Worm (Caenorhabditis elegans) whole organism, L4 larva: ENCODE data around the gene dna-2.

Source experiments
- T26A8.4 ChIP-seq: fragments of 200-800 bp; sonication (Bioruptor generic); IDR thresholded peaks from 2 replicates; pipeline ENCODE4 v1.3.6; 2022; ENCODE audit warnings: missing genetic modification characterization, missing compliant biosample characterization
- Y75B8A.6 ChIP-seq: fragments of 200-800 bp; sonication (Bioruptor generic); IDR thresholded peaks from 2 replicates; pipeline ENCODE4 v1.3.6; 2022; ENCODE audit warnings: missing genetic modification reagents, missing genetic modification characterization, missing compliant biosample characterization
- ZK546.5 ChIP-seq, 2 experiments: sonication (generic microtip); optimal IDR thresholded peaks; 2 replicates each; lab custom pipeline; 2017; ENCODE audit warnings: missing biosample characterization in 2 of 2, missing genetic modification characterization in 2 of 2
- aha-1 ChIP-seq: fragments of 150-350 bp; peaks from one replicate; lab custom pipeline; 2014; ENCODE audit warnings: missing biosample characterization, missing genetic modification characterization
- aly-2 ChIP-seq: sonication (generic microtip); optimal IDR thresholded peaks from 2 replicates; lab custom pipeline; 2018; ENCODE audit warnings: missing biosample characterization, missing genetic modification characterization
- attf-4 ChIP-seq: sonication (generic microtip); optimal IDR thresholded peaks from 3 replicates; lab custom pipeline; 2017; ENCODE audit warnings: missing biosample characterization, missing genetic modification characterization
- ceh-28 ChIP-seq: fragments of 150-350 bp; optimal IDR thresholded peaks from 2 replicates; lab custom pipeline; 2014; ENCODE audit warnings: missing biosample characterization, missing genetic modification reagents, missing genetic modification characterization
- ceh-32 ChIP-seq: sonication (generic microtip); optimal IDR thresholded peaks from 2 replicates; lab custom pipeline; 2016; ENCODE audit warnings: mild to moderate bottlenecking, missing genetic modification characterization, missing compliant biosample characterization; ENCODE audit not compliant: poor library complexity
- daf-12 ChIP-seq: fragments of 150-350 bp; optimal IDR thresholded peaks from 2 replicates; lab custom pipeline; 2014; ENCODE audit warnings: missing biosample characterization, missing genetic modification reagents, missing genetic modification characterization
- daf-19 ChIP-seq: fragments of 200-800 bp; sonication (Bioruptor generic); conservative IDR thresholded peaks from 2 replicates; pipeline ENCODE4 v1.3.6; 2022; ENCODE audit warnings: missing genetic modification characterization, missing compliant biosample characterization
- dmd-6 ChIP-seq: fragments of 200-800 bp; sonication (Bioruptor generic); IDR thresholded peaks from 2 replicates; pipeline ENCODE4 v1.3.6; 2022; ENCODE audit warnings: missing genetic modification reagents, missing genetic modification characterization, missing compliant biosample characterization
- dmd-9 ChIP-seq: fragments of 200-800 bp; sonication (Bioruptor generic); IDR thresholded peaks from 2 replicates; pipeline ENCODE4 v1.3.6; 2022; ENCODE audit warnings: missing genetic modification reagents, missing genetic modification characterization, missing compliant biosample characterization
- dpl-1 ChIP-seq: fragments of 150-350 bp; optimal IDR thresholded peaks from 2 replicates; lab custom pipeline; 2014; ENCODE audit warnings: missing biosample characterization, missing genetic modification reagents, missing genetic modification characterization
- fkh-10 ChIP-seq: fragments of 150-350 bp; optimal IDR thresholded peaks from 2 replicates; lab custom pipeline; 2014; ENCODE audit warnings: missing biosample characterization, missing genetic modification reagents, missing genetic modification characterization
- hif-1 ChIP-seq, 2 experiments: sonication (generic microtip); optimal IDR thresholded peaks; 2 replicates each; lab custom pipeline; 2016 to 2017; ENCODE audit warnings: missing compliant biosample characterization in 2 of 2, missing genetic modification characterization in 2 of 2, missing genetic modification reagents in 2 of 2, missing genotype in 2 of 2, mild to moderate bottlenecking in 1 of 2
- hlh-30 ChIP-seq: sonication (generic microtip); optimal IDR thresholded peaks from 2 replicates; lab custom pipeline; 2017; ENCODE audit warnings: antibody characterized with exemption, mild to moderate bottlenecking, missing genetic modification characterization, missing compliant biosample characterization; ENCODE audit not compliant: insufficient read depth
- hmg-1.1 ChIP-seq: fragments of 200-800 bp; sonication (Bioruptor generic); IDR thresholded peaks from 2 replicates; pipeline ENCODE4 v1.3.6; 2022; ENCODE audit warnings: missing genetic modification reagents, missing genetic modification characterization, missing compliant biosample characterization
- lin-1 ChIP-seq: fragments of 200-800 bp; sonication (Bioruptor generic); IDR thresholded peaks from 2 replicates; pipeline ENCODE4 v1.3.6; 2022; ENCODE audit warnings: missing genetic modification reagents, missing genetic modification characterization, missing compliant biosample characterization
- madf-5 ChIP-seq, 2 experiments: fragments of 200-800 bp; sonication (Bioruptor generic); IDR thresholded peaks; 2 replicates each; pipeline ENCODE4 v1.3.6; 2022; ENCODE audit warnings: missing compliant biosample characterization in 2 of 2, missing genetic modification characterization in 2 of 2
- mxl-2 ChIP-seq: fragments of 200-800 bp; sonication (Bioruptor generic); conservative IDR thresholded peaks from 2 replicates; pipeline ENCODE4 v1.3.6; 2022; ENCODE audit warnings: missing genetic modification reagents, missing genetic modification characterization, missing compliant biosample characterization
- mxl-3 ChIP-seq: fragments of 200-800 bp; sonication (Bioruptor generic); optimal IDR thresholded peaks from 2 replicates; lab custom pipeline; 2018; ENCODE audit warnings: mild to moderate bottlenecking, missing genetic modification characterization, missing compliant biosample characterization
- nhr-10 ChIP-seq: fragments of 150-350 bp; optimal IDR thresholded peaks from 2 replicates; lab custom pipeline; 2014; ENCODE audit warnings: missing biosample characterization, missing genetic modification characterization
- nhr-111 ChIP-seq: fragments of 200-800 bp; sonication (Bioruptor generic); optimal IDR thresholded peaks from 2 replicates; lab custom pipeline; 2018; ENCODE audit warnings: mild to moderate bottlenecking, missing genetic modification characterization, missing compliant biosample characterization
- nhr-41 ChIP-seq: fragments of 200-800 bp; sonication (Bioruptor generic); IDR thresholded peaks from 2 replicates; pipeline ENCODE4 v1.3.6; 2022; ENCODE audit warnings: missing genetic modification reagents, missing genetic modification characterization, missing compliant biosample characterization
- nhr-76 ChIP-seq: fragments of 150-350 bp; optimal IDR thresholded peaks from 2 replicates; lab custom pipeline; 2014; ENCODE audit warnings: missing biosample characterization, missing genetic modification characterization
- pha-4 ChIP-seq, 2 experiments: fragments of 150-350 bp in 1 of 2; fragments of 200-800 bp in 1 of 2; sonication (Bioruptor generic) in 1 of 2; IDR thresholded peaks in 1 of 2; optimal IDR thresholded peaks in 1 of 2; 2 replicates each; pipeline versions ENCODE4 v1.3.6 to Lab custom; 2014 to 2022; ENCODE audit warnings: missing genetic modification characterization in 2 of 2, missing genetic modification reagents in 2 of 2, missing biosample characterization in 1 of 2, missing compliant biosample characterization in 1 of 2
- sdz-12 ChIP-seq: fragments of 200-800 bp; sonication (Bioruptor generic); optimal IDR thresholded peaks from 2 replicates; lab custom pipeline; 2018; ENCODE audit warnings: mild to moderate bottlenecking, missing genetic modification characterization, missing compliant biosample characterization
- snpc-1.2 ChIP-seq: fragments of 200-800 bp; sonication (Bioruptor generic); IDR thresholded peaks from 2 replicates; pipeline ENCODE4 v1.3.6; 2022; ENCODE audit warnings: missing genetic modification reagents, missing genetic modification characterization, missing compliant biosample characterization
- snpc-4 ChIP-seq: fragments of 150-350 bp; optimal IDR thresholded peaks from 2 replicates; lab custom pipeline; 2014; ENCODE audit warnings: missing biosample characterization, missing genetic modification characterization
- spr-1 ChIP-seq: sonication (generic microtip); optimal IDR thresholded peaks from 2 replicates; lab custom pipeline; 2016; ENCODE audit warnings: mild to moderate bottlenecking, missing genetic modification characterization, missing compliant biosample characterization
- spr-3 ChIP-seq: fragments of 200-800 bp; sonication (Bioruptor generic); optimal IDR thresholded peaks from 2 replicates; lab custom pipeline; 2018; ENCODE audit warnings: mild to moderate bottlenecking, missing genetic modification characterization, missing compliant biosample characterization
- tra-1 ChIP-seq: fragments of 200-800 bp; sonication (Bioruptor generic); IDR thresholded peaks from 2 replicates; pipeline ENCODE4 v1.3.6; 2022; ENCODE audit warnings: missing genetic modification reagents, missing genetic modification characterization, missing compliant biosample characterization
- unc-130 ChIP-seq: sonication (generic microtip); optimal IDR thresholded peaks from 2 replicates; lab custom pipeline; 2016; ENCODE audit warnings: missing genetic modification reagents, missing genetic modification characterization, missing compliant biosample characterization
- unc-39 ChIP-seq: sonication (generic microtip); optimal IDR thresholded peaks from 2 replicates; lab custom pipeline; 2017; ENCODE audit warnings: missing biosample characterization, missing genetic modification characterization
- unc-62 ChIP-seq, 3 experiments: fragments of 150-350 bp in 1 of 3; sonication (generic microtip); optimal IDR thresholded peaks in 2 of 3; peaks in 1 of 3; 1 replicate in 1 of 3; 2 replicates in 2 of 3; lab custom pipeline; 2014 to 2017; ENCODE audit warnings: missing biosample characterization in 3 of 3, missing genetic modification characterization in 3 of 3, missing genetic modification reagents in 3 of 3, missing genotype in 1 of 3
- zag-1 ChIP-seq: fragments of 150-350 bp; optimal IDR thresholded peaks from 2 replicates; lab custom pipeline; 2014; ENCODE audit warnings: missing biosample characterization, missing genetic modification characterization
- zip-11 ChIP-seq: fragments of 200-800 bp; sonication (Bioruptor generic); IDR thresholded peaks from 2 replicates; pipeline ENCODE4 v1.3.6; 2022; ENCODE audit warnings: missing genetic modification characterization, missing compliant biosample characterization

dna-2 gene

ce11 chrII:11830601-11831000 is 52.4 kb downstream of the dna-2 start (continued):
- TF ChIP-seq ZK546.5 (tag; optimal IDR thresholded peaks at IDR 0.05; lab: Kevin White, UChicago) (no peak), zag-1 (tag; lab: Kevin White, UChicago) (no peak), unc-39 (no peak), hmg-1.1 (GFP tag; lab: Robert Waterston, UW) (no peak), hif-1 (tag; optimal IDR thresholded peaks at IDR 0.05; lab: Kevin White, UChicago) (no peak), dpl-1 (GFP tag; lab: Kevin White, UChicago) (peak; percentile 25), aly-2 (tag; lab: Kevin White, UChicago) (no peak), spr-1 (tag; lab: Kevin White, UChicago) (no peak), sdz-12 (GFP tag; lab: Kevin White, UChicago) (no peak), T26A8.4 (GFP tag; lab: Robert Waterston, UW) (no peak), fkh-10 (GFP tag; lab: Kevin White, UChicago) (no peak), aha-1 (tag; lab: Kevin White, UChicago) (no peak), unc-62 (GFP tag; optimal IDR thresholded peaks at IDR 0.05 in 1 of 2; lab: Kevin White, UChicago) (peak in 1 of 2 experiments; percentile 95), unc-62 (tag; optimal IDR thresholded peaks at IDR 0.05; lab: Kevin White, UChicago) (no peak), unc-130 (GFP tag; lab: Kevin White, UChicago) (no peak), daf-19 (no peak), pha-4 (GFP tag; IDR thresholded peaks at IDR 0.05; lab: Robert Waterston, UW) (no peak), pha-4 (tag; optimal IDR thresholded peaks at IDR 0.05; lab: Kevin White, UChicago) (peak; percentile 70), nhr-10 (tag; lab: Kevin White, UChicago) (no peak), dmd-9 (GFP tag; lab: Robert Waterston, UW) (no peak), snpc-4 (no peak), daf-12 (tag; lab: Kevin White, UChicago) (no peak), tra-1 (GFP tag; lab: Robert Waterston, UW) (no peak), hlh-30 (tag; lab: Kevin White, UChicago) (peak; percentile 91), mxl-2 (GFP tag; lab: Robert Waterston, UW) (no peak), ceh-32 (tag; lab: Kevin White, UChicago) (no peak), nhr-76 (tag; lab: Kevin White, UChicago) (no peak), spr-3 (no peak), zip-11 (no peak), snpc-1.2 (GFP tag; lab: Robert Waterston, UW) (no peak), attf-4 (no peak), madf-5 (GFP tag; IDR thresholded peaks at IDR 0.05; lab: Robert Waterston, UW) (no peak), mxl-3 (GFP tag; lab: Kevin White, UChicago) (peak; percentile 82), dmd-6 (GFP tag; lab: Robert Waterston, UW) (no peak), nhr-41 (no peak), lin-1 (no peak), ceh-28 (tag; lab: Kevin White, UChicago) (no peak), nhr-111 (no peak), Y75B8A.6 (GFP tag; lab: Robert Waterston, UW) (no peak)
